Fruit fly (Drosophila melanogaster) whole organism, adult: ENCODE results near the gene CG42395.
A peak's percentile ranks its signal among the peaks of the same experiment; 100 is the strongest.

ENCODE experiments used
- CG14711 ChIP-seq: fragments of 200-800 bp; sonication (Bioruptor generic); optimal IDR thresholded peaks from 2 replicates; lab custom pipeline; 2018; ENCODE audit warnings: missing biosample characterization, mild to moderate bottlenecking, missing genetic modification characterization, moderate library complexity
- CG1620 ChIP-seq: fragments of 200-800 bp; sonication (Bioruptor generic); optimal IDR thresholded peaks from 2 replicates; lab custom pipeline; 2016; ENCODE audit warnings: missing biosample characterization, missing genetic modification characterization
- CG33017 ChIP-seq: fragments of 200-800 bp; sonication (Bioruptor generic); optimal IDR thresholded peaks from 2 replicates; lab custom pipeline; 2018; ENCODE audit warnings: missing biosample characterization, mild to moderate bottlenecking, missing genetic modification characterization, moderate library complexity
- CG7045 ChIP-seq: fragments of 200-800 bp; sonication (Bioruptor generic); optimal IDR thresholded peaks from 2 replicates; lab custom pipeline; 2017; ENCODE audit warnings: missing biosample characterization, mild to moderate bottlenecking, missing genetic modification characterization
- Crg-1 ChIP-seq: fragments of 200-800 bp; sonication (Bioruptor generic); optimal IDR thresholded peaks from 2 replicates; lab custom pipeline; 2016; ENCODE audit warnings: missing biosample characterization, missing genetic modification characterization
- bab1 ChIP-seq: fragments of 200-800 bp; sonication (Bioruptor generic); optimal IDR thresholded peaks from 3 replicates; lab custom pipeline; 2019; ENCODE audit warnings: missing biosample characterization, mild to moderate bottlenecking, missing genetic modification characterization, moderate library complexity
- cic ChIP-seq: fragments of 200-800 bp; sonication (Bioruptor generic); optimal IDR thresholded peaks from 2 replicates; lab custom pipeline; 2017; ENCODE audit warnings: missing biosample characterization, mild to moderate bottlenecking, missing genetic modification characterization, moderate library complexity
- kay ChIP-seq: fragments of 200-800 bp; sonication (Bioruptor generic); peaks from one replicate; lab custom pipeline; 2016; ENCODE audit warnings: missing biosample characterization, missing genetic modification characterization, borderline replicate concordance
- pad ChIP-seq: fragments of 200-800 bp; sonication (Bioruptor generic); optimal IDR thresholded peaks from 3 replicates; lab custom pipeline; 2017; ENCODE audit warnings: missing biosample characterization, missing genetic modification characterization, mild to moderate bottlenecking, moderate library complexity, missing genetic modification reagents

dm6 chrX:9583440-9584103 is 7.5 kb upstream of the CG42395 start:
- TF ChIP-seq bab1 (GFP tag; lab: Kevin White, UChicago) (peak; percentile 92), CG1620 (GFP tag; lab: Kevin White, UChicago) (peak; percentile 66), CG33017 (tag; lab: Kevin White, UChicago) (peak; percentile 85), Crg-1 (GFP tag; lab: Kevin White, UChicago) (peak; percentile 42), cic (GFP tag; lab: Kevin White, UChicago) (no peak), CG7045 (GFP tag; lab: Kevin White, UChicago) (peak; percentile 85), kay (GFP tag; lab: Kevin White, UChicago) (peak; percentile 61), pad (GFP tag; lab: Kevin White, UChicago) (no peak), CG14711 (tag; lab: Kevin White, UChicago) (peak; percentile 86)
